Fruit fly (Drosophila melanogaster): ENCODE results near the gene Syx7.

Gene Syx7

dm6 chr3L:21453623-21454022, 8.0 kb downstream of the Syx7 start (continued):
- TF ChIP-seq Optix (GFP tag; IDR thresholded peaks at IDR 0.05), result 0 out of 3 replicates have a peak, but pooled peaks have one; percentile 48
- 0 out of 3 replicates have a peak, but pooled peaks have one; percentile 8 for TF ChIP-seq dysf (GFP tag; IDR thresholded peaks at IDR 0.05)
- no peak for TF ChIP-seq fd3F (GFP tag; optimal IDR thresholded peaks at IDR 0.05)
- peak; percentile 59; the same call in 1 of the 3 replicates for TF ChIP-seq H15 (GFP tag; IDR thresholded peaks at IDR 0.05)
- no peak for TF ChIP-seq Stat92E (GFP tag; optimal IDR thresholded peaks at IDR 0.05)
- no peak for TF ChIP-seq Opbp (GFP tag; IDR thresholded peaks at IDR 0.05; ENCODE audit: partially characterized antibody)
- peak; percentile 70 for TF ChIP-seq CG16815 (GFP tag; optimal IDR thresholded peaks at IDR 0.05)
- peak; percentile 38 for TF ChIP-seq H2.0 (GFP tag; IDR thresholded peaks at IDR 0.05)
- TF ChIP-seq Deaf1 (tag; optimal IDR thresholded peaks at IDR 0.05), result no peak
- TF ChIP-seq Meics (GFP tag; optimal IDR thresholded peaks at IDR 0.05), result no peak
- no peak for TF ChIP-seq bbx (GFP tag; IDR thresholded peaks at IDR 0.05; ENCODE audit: partially characterized antibody)
- TF ChIP-seq nau (GFP tag; optimal IDR thresholded peaks at IDR 0.05), result no peak
- no peak for TF ChIP-seq Scr (GFP tag; IDR thresholded peaks at IDR 0.05; ENCODE audit: partially characterized antibody)
- TF ChIP-seq btn (GFP tag; optimal IDR thresholded peaks at IDR 0.05), result peak; percentile 32
- TF ChIP-seq Atf6 (GFP tag; IDR thresholded peaks at IDR 0.05), result no peak
- TF ChIP-seq YL-1 (GFP tag; optimal IDR thresholded peaks at IDR 0.05), result no peak
- no peak for TF ChIP-seq Eip74EF (GFP tag; optimal IDR thresholded peaks at IDR 0.05)
- peak; percentile 31; the same call in 1 of the 2 replicates for TF ChIP-seq sens-2 (GFP tag; IDR thresholded peaks at IDR 0.05)
- TF ChIP-seq CG16779 (GFP tag; IDR thresholded peaks at IDR 0.05), result no peak
- peak; percentile 44 for TF ChIP-seq slp2 (GFP tag; optimal IDR thresholded peaks at IDR 0.05)
- TF ChIP-seq CG14860 (GFP tag; IDR thresholded peaks at IDR 0.05; ENCODE audit: partially characterized antibody), result no peak
- TF ChIP-seq CG18011 (GFP tag; optimal IDR thresholded peaks at IDR 0.05), result no peak
- no peak for TF ChIP-seq mam (GFP tag; optimal IDR thresholded peaks at IDR 0.05)
- no peak for TF ChIP-seq hbn (GFP tag; IDR thresholded peaks at IDR 0.05; ENCODE audit: partially characterized antibody)
- TF ChIP-seq Asciz (GFP tag; optimal IDR thresholded peaks at IDR 0.05), result peak; percentile 33
- peak; percentile 29 for TF ChIP-seq Hr3 (GFP tag; optimal IDR thresholded peaks at IDR 0.05)
- no peak for TF ChIP-seq vfl (GFP tag; optimal IDR thresholded peaks at IDR 0.05)
- TF ChIP-seq CG9797 (GFP tag; optimal IDR thresholded peaks at IDR 0.05), result no peak
- peak; percentile 34 for TF ChIP-seq CG13424 (tag; optimal IDR thresholded peaks at IDR 0.05)
- 0 out of 2 replicates have a peak, but pooled peaks have one; percentile 15 for TF ChIP-seq CG31224 (GFP tag; IDR thresholded peaks at IDR 0.05)
- TF ChIP-seq Sry-δ (GFP tag; optimal IDR thresholded peaks at IDR 0.05), result no peak
- no peak for TF ChIP-seq Fer3 (tag; optimal IDR thresholded peaks at IDR 0.05)
- peak; percentile 55 for TF ChIP-seq CG30431 (GFP tag; optimal IDR thresholded peaks at IDR 0.05)
- TF ChIP-seq CG9215 (GFP tag; IDR thresholded peaks at IDR 0.05), result no peak
- TF ChIP-seq CG4360 (GFP tag; IDR thresholded peaks at IDR 0.05), result no peak
- TF ChIP-seq Hsf (GFP tag; optimal IDR thresholded peaks at IDR 0.05), result peak; percentile 57
- TF ChIP-seq D (optimal IDR thresholded peaks at IDR 0.05), result no peak
- TF ChIP-seq D (GFP tag; optimal IDR thresholded peaks at IDR 0.05), result peak; percentile 69
- no peak for TF ChIP-seq cas (GFP tag; IDR thresholded peaks at IDR 0.05)
- peak; percentile 9 for TF ChIP-seq Camta (GFP tag; optimal IDR thresholded peaks at IDR 0.05)
- TF ChIP-seq wdn (GFP tag; IDR thresholded peaks at IDR 0.05), result no peak
- TF ChIP-seq CG15073 (GFP tag; optimal IDR thresholded peaks at IDR 0.05), result no peak
- TF ChIP-seq dmrt11E (tag; optimal IDR thresholded peaks at IDR 0.05), result peak; percentile 86
- TF ChIP-seq otp (GFP tag; IDR thresholded peaks at IDR 0.05), result peak; percentile 65; the same call in 2 of the 3 replicates
- TF ChIP-seq gsb (GFP tag; IDR thresholded peaks at IDR 0.05), result no peak
- 0 out of 3 replicates have a peak, but pooled peaks have one; percentile 38 for TF ChIP-seq CG3726 (GFP tag; IDR thresholded peaks at IDR 0.05)
- peak; percentile 56 for TF ChIP-seq CG12219 (GFP tag; optimal IDR thresholded peaks at IDR 0.05)
- TF ChIP-seq ato (GFP tag; IDR thresholded peaks at IDR 0.05; ENCODE audit: partially characterized antibody), result no peak
- TF ChIP-seq CG17829 (tag; optimal IDR thresholded peaks at IDR 0.05), result peak; percentile 79
- no peak for TF ChIP-seq ab (GFP tag; optimal IDR thresholded peaks at IDR 0.05)
- TF ChIP-seq Chrac-16 (GFP tag; optimal IDR thresholded peaks at IDR 0.05), result peak; percentile 58
